Worm (Caenorhabditis elegans): ENCODE data around the gene F09A5.3.

DNA sequence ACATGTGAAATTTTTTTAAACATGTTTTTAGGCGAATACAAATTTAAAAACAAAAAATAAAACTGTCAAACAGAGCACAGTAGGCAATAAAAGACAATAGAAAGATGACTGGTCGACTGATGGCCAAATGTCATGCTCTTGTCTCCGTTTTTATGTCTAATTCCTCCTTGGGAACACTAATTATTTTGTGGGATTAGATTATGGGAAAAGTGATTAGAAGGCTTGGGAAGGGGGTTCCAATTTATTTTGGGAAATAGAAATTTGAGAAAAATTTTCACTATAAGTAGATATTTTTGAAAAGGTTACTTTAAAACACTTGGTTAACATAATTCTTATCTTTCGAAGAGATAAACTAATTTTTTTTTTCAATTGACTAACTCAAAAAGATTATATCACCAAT, 29.4 kb downstream of the F09A5.3 start:
- TF ChIP-seq him-1 (tag; optimal IDR thresholded peaks at IDR 0.05): no peak
- no peak for TF ChIP-seq W03F9.2 (tag; optimal IDR thresholded peaks at IDR 0.05)
